Worm (Caenorhabditis elegans): Measurements from ENCODE around the gene cki-2.

- TF ChIP-seq ama-1 (optimal IDR thresholded peaks at IDR 0.05) (no peak), lir-3 (tag; optimal IDR thresholded peaks at IDR 0.05; ENCODE audit: poor library complexity) (no peak), C04F5.9 (tag; optimal IDR thresholded peaks at IDR 0.05) (no peak), elt-3 (tag; optimal IDR thresholded peaks at IDR 0.05) (no peak)
Measured at ce11 chrII:7773427-7773993, 42.8 kb upstream of the cki-2 start.

All from whole organism, L1 larva.